Worm (Caenorhabditis elegans) whole organism, mixed stage, embryonic: ENCODE data around the gene T28C12.1.

Experiments
- blmp-1 ChIP-seq: fragments of 150-350 bp; optimal IDR thresholded peaks from 2 replicates; lab custom pipeline; 2014; ENCODE audit warnings: missing biosample characterization, missing genetic modification characterization
- ceh-43 ChIP-seq: fragments of 200-800 bp; sonication (Bioruptor generic); optimal IDR thresholded peaks from 2 replicates; lab custom pipeline; 2018; ENCODE audit warnings: mild to moderate bottlenecking, missing genetic modification characterization, moderate library complexity, missing compliant biosample characterization
- elt-3 ChIP-seq: fragments of 150-350 bp; optimal IDR thresholded peaks from 2 replicates; lab custom pipeline; 2014; ENCODE audit warnings: missing biosample characterization, missing genetic modification characterization
- flh-1 ChIP-seq: fragments of 200-800 bp; sonication (Bioruptor generic); optimal IDR thresholded peaks from 2 replicates; lab custom pipeline; 2018; ENCODE audit warnings: mild to moderate bottlenecking, missing genetic modification characterization, moderate library complexity, missing compliant biosample characterization
- lin-13 ChIP-seq: fragments of 150-350 bp; optimal IDR thresholded peaks from 2 replicates; lab custom pipeline; 2014; ENCODE audit warnings: missing biosample characterization, missing genetic modification characterization
- mep-1 ChIP-seq: fragments of 150-350 bp; optimal IDR thresholded peaks from 2 replicates; lab custom pipeline; 2017; ENCODE audit warnings: missing biosample characterization, missing genetic modification reagents, missing genetic modification characterization, inconsistent platforms
- nhr-28 ChIP-seq: fragments of 150-350 bp; optimal IDR thresholded peaks from 2 replicates; lab custom pipeline; 2014; ENCODE audit warnings: missing biosample characterization, missing genetic modification characterization
- pha-4 ChIP-seq: fragments of 150-350 bp; optimal IDR thresholded peaks from 2 replicates; lab custom pipeline; 2018; ENCODE audit warnings: missing biosample characterization, missing genetic modification reagents, missing genetic modification characterization
- snpc-4 ChIP-seq: fragments of 150-350 bp; optimal IDR thresholded peaks from 2 replicates; lab custom pipeline; 2014; ENCODE audit warnings: missing biosample characterization, missing genetic modification characterization
- unc-39 ChIP-seq: fragments of 150-350 bp; optimal IDR thresholded peaks from 2 replicates; lab custom pipeline; 2014; ENCODE audit warnings: missing biosample characterization, missing genetic modification characterization
- unc-62 ChIP-seq: fragments of 150-350 bp; optimal IDR thresholded peaks from 2 replicates; lab custom pipeline; 2014; ENCODE audit warnings: missing biosample characterization, missing genetic modification reagents, missing genetic modification characterization
- ztf-11 ChIP-seq: fragments of 150-350 bp; optimal IDR thresholded peaks from 2 replicates; lab custom pipeline; 2014; ENCODE audit warnings: missing biosample characterization, missing genetic modification characterization

ce11 chrV:6311936-6312335 is 19.8 kb upstream of the T28C12.1 start:
- TF ChIP-seq lin-13 (tag; lab: Kevin White, UChicago) (no peak), unc-62 (GFP tag; lab: Kevin White, UChicago) (no peak), unc-39 (tag; lab: Kevin White, UChicago) (no peak), snpc-4 (tag; lab: Kevin White, UChicago) (no peak), mep-1 (no peak), nhr-28 (tag; lab: Kevin White, UChicago) (no peak), elt-3 (tag; lab: Kevin White, UChicago) (no peak), flh-1 (no peak), ceh-43 (GFP tag; lab: Kevin White, UChicago) (no peak), blmp-1 (no peak), pha-4 (tag; lab: Kevin White, UChicago) (no peak), ztf-11 (no peak)
